Worm (Caenorhabditis elegans): ENCODE data around the gene kynu-1.
A peak's percentile ranks its signal among the peaks of the same experiment; 100 is the strongest.

The kynu-1 gene

ce11 chrX:6088718-6089117, 20.4 kb downstream of the kynu-1 start (continued):
- no peak for TF ChIP-seq aptf-3 (GFP tag; IDR thresholded peaks at IDR 0.05)
- no peak for TF ChIP-seq nfyb-1 (GFP tag; IDR thresholded peaks at IDR 0.05)
- no peak for TF ChIP-seq attf-6 (GFP tag; IDR thresholded peaks at IDR 0.05)
- TF ChIP-seq Y56A3A.18 (GFP tag; IDR thresholded peaks at IDR 0.05): peak; percentile 18; the same call in 1 of the 2 replicates
- TF ChIP-seq attf-3 (GFP tag; conservative IDR thresholded peaks at IDR 0.05): no peak
- TF ChIP-seq him-1 (tag; optimal IDR thresholded peaks at IDR 0.05): no peak
- peak; percentile 22 for TF ChIP-seq F22D6.2 (tag; optimal IDR thresholded peaks at IDR 0.05)
- TF ChIP-seq K12H6.12 (tag; optimal IDR thresholded peaks at IDR 0.05): no peak
- TF ChIP-seq hlh-12 (tag; optimal IDR thresholded peaks at IDR 0.05): no peak
- no peak for TF ChIP-seq Y95B8A.8 (GFP tag; IDR thresholded peaks at IDR 0.05)
- no peak for TF ChIP-seq hmg-1.2 (GFP tag; IDR thresholded peaks at IDR 0.05)

- TF ChIP-seq rcor-1 (GFP tag; IDR thresholded peaks at IDR 0.05) (no peak), nhr-90 (tag; optimal IDR thresholded peaks at IDR 0.05) (no peak), ceh-58 (GFP tag; IDR thresholded peaks at IDR 0.05) (no peak), nfya-1 (tag; optimal IDR thresholded peaks at IDR 0.05; ENCODE audit: borderline replicate concordance, insufficient read depth) (no peak), nhr-80 (tag; optimal IDR thresholded peaks at IDR 0.05) (no peak), F33H1.4 (GFP tag; IDR thresholded peaks at IDR 0.05) (no peak), hrde-1 (tag; optimal IDR thresholded peaks at IDR 0.05; ENCODE audit: borderline replicate concordance) (no peak), F52B5.7 (tag; optimal IDR thresholded peaks at IDR 0.05) (no peak), ets-4 (GFP tag; optimal IDR thresholded peaks at IDR 0.05) (no peak), snpc-1.3 (tag; optimal IDR thresholded peaks at IDR 0.05; ENCODE audit: insufficient read depth) (no peak), nfya-2 (GFP tag; IDR thresholded peaks at IDR 0.05) (no peak)
Observed at ce11 chrX:6087676-6088075, 21.5 kb downstream of the kynu-1 start, which contains the start of gene C45B2.8. C45B2.8 (plus strand) TSS chrX:6087976.

ce11 chrX:6085824-6086223, 23.3 kb downstream of the kynu-1 start, which contains the start of gene C45B2.1:
C45B2.1 (plus strand) TSS chrX:6086124.
- TF ChIP-seq K12H6.12 (tag; optimal IDR thresholded peaks at IDR 0.05): no peak
- no peak for TF ChIP-seq nhr-179 (tag; optimal IDR thresholded peaks at IDR 0.05)
- no peak for TF ChIP-seq fkh-3 (tag; optimal IDR thresholded peaks at IDR 0.05)
- TF ChIP-seq bed-1 (GFP tag; IDR thresholded peaks at IDR 0.05): no peak
- TF ChIP-seq nhr-80 (tag; optimal IDR thresholded peaks at IDR 0.05): no peak
- no peak for TF ChIP-seq D2030.7 (GFP tag; IDR thresholded peaks at IDR 0.05)
- no peak for TF ChIP-seq rcor-1 (GFP tag; IDR thresholded peaks at IDR 0.05)
- TF ChIP-seq nfyb-1 (GFP tag; IDR thresholded peaks at IDR 0.05): no peak
- TF ChIP-seq aptf-2 (GFP tag; conservative IDR thresholded peaks at IDR 0.05): no peak
- TF ChIP-seq chd-7 (tag; optimal IDR thresholded peaks at IDR 0.05): no peak
- no peak for TF ChIP-seq dpff-1 (tag; optimal IDR thresholded peaks at IDR 0.05)

ce11 chrX:6084439-6084838, 24.7 kb downstream of the kynu-1 start, which contains the start of gene C45B2.2:
C45B2.2 (plus strand) TSS chrX:6084739.
- TF ChIP-seq B0336.3 (GFP tag; IDR thresholded peaks at IDR 0.05) (no peak), sdz-38 (tag; optimal IDR thresholded peaks at IDR 0.05) (no peak), ZK185.1 (tag; optimal IDR thresholded peaks at IDR 0.05; ENCODE audit: poor library complexity, severe bottlenecking) (no peak), F39B2.1 (GFP tag; IDR thresholded peaks at IDR 0.05) (no peak), cebp-1 (GFP tag; IDR thresholded peaks at IDR 0.05) (no peak), cebp-1 (tag; optimal IDR thresholded peaks at IDR 0.05) (no peak), hlh-12 (tag; optimal IDR thresholded peaks at IDR 0.05) (no peak), Y53F4B.3 (GFP tag; IDR thresholded peaks at IDR 0.05) (no peak), ama-1 (optimal IDR thresholded peaks at IDR 0.05) (no peak), ama-1 (GFP tag; optimal IDR thresholded peaks at IDR 0.05) (no peak), ztf-26 (tag; optimal IDR thresholded peaks at IDR 0.05) (no peak), pha-4 (tag; optimal IDR thresholded peaks at IDR 0.05) (no peak), hmg-1.2 (GFP tag; IDR thresholded peaks at IDR 0.05) (no peak), zim-3 (tag; optimal IDR thresholded peaks at IDR 0.05) (no peak), let-526 (GFP tag; IDR thresholded peaks at IDR 0.05) (no peak), chd-7 (tag; optimal IDR thresholded peaks at IDR 0.05) (no peak)

Data from whole organism, young adult.